Worm (Caenorhabditis elegans) whole organism, young adult: ENCODE measurements around the gene dhs-14.

Source experiments
- dpl-1 ChIP-seq: fragments of 150-350 bp; optimal IDR thresholded peaks from 2 replicates; lab custom pipeline; 2014; ENCODE audit warnings: missing biosample characterization, missing genetic modification reagents, missing genetic modification characterization
- snpc-4 ChIP-seq, 5 experiments: fragments of 150-350 bp in 1 of 5; sonication (generic microtip) in 4 of 5; optimal IDR thresholded peaks; 2 replicates each; lab custom pipeline; 2014 to 2018; ENCODE audit warnings: missing genetic modification characterization in 5 of 5, missing biosample characterization in 3 of 5, antibody characterized with exemption in 2 of 5, mild to moderate bottlenecking in 2 of 5, missing compliant biosample characterization in 2 of 5, missing genotype in 2 of 5, moderate library complexity in 2 of 5, missing genetic modification reagents in 1 of 5

- no peak for TF ChIP-seq dpl-1 (GFP tag; lab: Kevin White, UChicago)
- TF ChIP-seq snpc-4 (GFP tag; optimal IDR thresholded peaks at IDR 0.05; lab: Kevin White, UChicago): no peak
- TF ChIP-seq snpc-4 (tag; optimal IDR thresholded peaks at IDR 0.05; lab: Kevin White, UChicago): no peak
These were observed 44.2 kb downstream of the dhs-14 start, which contains the start of gene srt-27 for ce11 chrV:2720763-2721162.
